Worm (Caenorhabditis elegans) whole organism, L4 larva: Measurements from ENCODE around the gene csr-1.

Source experiments
- Y48G9A.11 ChIP-seq: fragments of 200-800 bp; sonication (Bioruptor generic); IDR thresholded peaks from 2 replicates; pipeline ENCODE4 v1.3.6; 2022; ENCODE audit warnings: missing genetic modification reagents, missing genetic modification characterization, missing compliant biosample characterization
- aly-2 ChIP-seq: sonication (generic microtip); optimal IDR thresholded peaks from 2 replicates; lab custom pipeline; 2018; ENCODE audit warnings: missing biosample characterization, missing genetic modification characterization

DNA sequence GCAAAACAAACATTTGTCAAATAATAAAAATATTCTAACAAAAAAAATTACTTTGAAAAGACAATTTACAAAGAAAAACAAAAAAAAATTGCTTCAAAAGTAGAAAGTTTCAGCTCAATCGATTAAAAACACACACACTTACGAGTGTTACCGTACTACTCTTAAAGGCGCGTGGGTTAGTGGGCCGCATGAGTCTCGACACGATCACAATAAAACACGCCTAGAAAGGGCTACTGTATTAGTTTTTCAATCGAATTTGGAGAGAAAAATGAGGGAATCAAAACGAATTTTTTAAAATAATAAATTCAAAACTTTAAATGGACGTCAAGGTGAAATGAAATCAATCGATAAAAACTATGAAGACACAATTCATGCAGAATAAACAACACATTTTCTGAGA is 53.5 kb downstream of the csr-1 start:
- no peak for TF ChIP-seq aly-2 (tag; lab: Kevin White, UChicago)
- no peak for TF ChIP-seq Y48G9A.11 (GFP tag; lab: Robert Waterston, UW)
